Worm (Caenorhabditis elegans) whole organism, L1 larva: ENCODE data around the gene AH9.1.

Experiments
- egl-27 ChIP-seq, 2 experiments: fragments of 150-350 bp in 1 of 2; sonication (generic microtip); optimal IDR thresholded peaks; 3 replicates each; lab custom pipeline; 2017 to 2018; ENCODE audit warnings: missing biosample characterization in 2 of 2, missing genetic modification characterization in 2 of 2, missing genetic modification reagents in 2 of 2
- irx-1 ChIP-seq: sonication (generic microtip); optimal IDR thresholded peaks from 2 replicates; lab custom pipeline; 2016; ENCODE audit warnings: missing genetic modification characterization, missing compliant biosample characterization
- lin-13 ChIP-seq: fragments of 150-350 bp; optimal IDR thresholded peaks from 2 replicates; lab custom pipeline; 2014; ENCODE audit warnings: missing biosample characterization, missing genetic modification reagents, missing genetic modification characterization
- lsy-2 ChIP-seq, 2 experiments: fragments of 150-350 bp; optimal IDR thresholded peaks; 2 replicates each; lab custom pipeline; 2014; ENCODE audit warnings: missing biosample characterization in 2 of 2, missing genetic modification characterization in 2 of 2
- mep-1 ChIP-seq: fragments of 150-350 bp; optimal IDR thresholded peaks from 2 replicates; lab custom pipeline; 2014; ENCODE audit warnings: missing biosample characterization, missing genetic modification characterization

ce11 chrX:2287092-2287491 lies 40.3 kb upstream of the AH9.1 start, which contains the start of gene sav-1:
- TF ChIP-seq egl-27 (tag; optimal IDR thresholded peaks at IDR 0.05; lab: Kevin White, UChicago): no peak
- TF ChIP-seq irx-1: no peak
- no peak for TF ChIP-seq lsy-2 (tag; optimal IDR thresholded peaks at IDR 0.05; lab: Kevin White, UChicago)
- TF ChIP-seq mep-1 (tag; lab: Kevin White, UChicago): no peak
- no peak for TF ChIP-seq lin-13 (GFP tag; lab: Kevin White, UChicago)
